Worm (Caenorhabditis elegans) whole organism, L1 larva: ENCODE results near the gene T09F5.1.
A peak's percentile ranks its signal among the peaks of the same experiment; 100 is the strongest.

Source experiments
- C34B4.2 ChIP-seq: sonication (generic microtip); optimal IDR thresholded peaks from 2 replicates; lab custom pipeline; 2017; ENCODE audit warnings: mild to moderate bottlenecking, missing genetic modification characterization, missing compliant biosample characterization
- Y116A8C.19 ChIP-seq: sonication (generic microtip); optimal IDR thresholded peaks from 2 replicates; lab custom pipeline; 2016; ENCODE audit warnings: missing compliant biosample characterization, missing genetic modification characterization, borderline replicate concordance
- aha-1 ChIP-seq: fragments of 150-350 bp; optimal IDR thresholded peaks from 2 replicates; lab custom pipeline; 2014; ENCODE audit warnings: missing biosample characterization, missing genetic modification characterization
- alr-1 ChIP-seq: fragments of 200-800 bp; sonication (Bioruptor generic); optimal IDR thresholded peaks from 2 replicates; lab custom pipeline; 2018; ENCODE audit warnings: borderline replicate concordance, mild to moderate bottlenecking, missing genetic modification characterization, missing compliant biosample characterization
- ama-1 ChIP-seq: fragments of 150-350 bp; optimal IDR thresholded peaks from 2 replicates; lab custom pipeline; 2014
- blmp-1 ChIP-seq: fragments of 150-350 bp; optimal IDR thresholded peaks from 2 replicates; lab custom pipeline; 2014; ENCODE audit warnings: missing biosample characterization, missing genetic modification characterization
- ceh-63 ChIP-seq: fragments of 200-800 bp; sonication (Bioruptor generic); optimal IDR thresholded peaks from 2 replicates; lab custom pipeline; 2018; ENCODE audit warnings: mild to moderate bottlenecking, missing genetic modification characterization, missing compliant biosample characterization
- ceh-82 ChIP-seq, 3 experiments: fragments of 150-350 bp in 1 of 3; sonication (generic microtip) in 2 of 3; optimal IDR thresholded peaks; 2 replicates each; lab custom pipeline; 2014 to 2017; ENCODE audit warnings: missing biosample characterization in 3 of 3, missing genetic modification characterization in 3 of 3
- ceh-90 ChIP-seq: sonication (generic microtip); optimal IDR thresholded peaks from 2 replicates; lab custom pipeline; 2016; ENCODE audit warnings: missing genetic modification characterization, missing compliant biosample characterization
- dpl-1 ChIP-seq, 3 experiments: fragments of 150-350 bp in 2 of 3; sonication (generic microtip) in 1 of 3; optimal IDR thresholded peaks; 2 replicates each; lab custom pipeline; 2014 to 2017; ENCODE audit warnings: missing biosample characterization in 3 of 3, missing genetic modification characterization in 3 of 3, missing genetic modification reagents in 3 of 3
- dsc-1 ChIP-seq: sonication (generic microtip); optimal IDR thresholded peaks from 2 replicates; lab custom pipeline; 2016; ENCODE audit warnings: mild to moderate bottlenecking, missing genetic modification characterization, missing compliant biosample characterization
- efl-1 ChIP-seq, 4 experiments: fragments of 150-350 bp; optimal IDR thresholded peaks in 3 of 4; peaks in 1 of 4; 1 replicate in 1 of 4; 2 replicates in 3 of 4; lab custom pipeline; 2014; ENCODE audit warnings: missing biosample characterization in 2 of 4, missing genetic modification characterization in 2 of 4, missing genetic modification reagents in 2 of 4
- egl-27 ChIP-seq, 2 experiments: fragments of 150-350 bp in 1 of 2; sonication (generic microtip); optimal IDR thresholded peaks; 3 replicates each; lab custom pipeline; 2017 to 2018; ENCODE audit warnings: missing biosample characterization in 2 of 2, missing genetic modification characterization in 2 of 2, missing genetic modification reagents in 2 of 2
- elt-2 ChIP-seq: sonication (generic microtip); optimal IDR thresholded peaks from 2 replicates; lab custom pipeline; 2016; ENCODE audit warnings: missing genetic modification characterization, mild to moderate bottlenecking, inconsistent platforms, missing compliant biosample characterization, missing genetic modification reagents
- ets-5 ChIP-seq: fragments of 200-800 bp; sonication (Bioruptor generic); IDR thresholded peaks from 2 replicates; pipeline ENCODE4 v1.3.6; 2022; ENCODE audit warnings: missing genetic modification characterization, missing compliant biosample characterization
- fkh-10 ChIP-seq: sonication (generic microtip); optimal IDR thresholded peaks from 2 replicates; lab custom pipeline; 2017; ENCODE audit warnings: missing biosample characterization, missing genetic modification reagents, missing genetic modification characterization
- fkh-4 ChIP-seq: sonication (generic microtip); optimal IDR thresholded peaks from 2 replicates; lab custom pipeline; 2016; ENCODE audit warnings: missing compliant biosample characterization, missing genetic modification characterization, borderline replicate concordance
- grh-1 ChIP-seq: fragments of 200-800 bp; sonication (Bioruptor generic); IDR thresholded peaks from 2 replicates; pipeline ENCODE4 v1.3.6; 2022; ENCODE audit warnings: missing genetic modification reagents, missing genetic modification characterization, missing compliant biosample characterization
- hlh-17 ChIP-seq: fragments of 200-800 bp; sonication (Bioruptor generic); optimal IDR thresholded peaks from 2 replicates; lab custom pipeline; 2018; ENCODE audit warnings: missing genetic modification characterization, mild to moderate bottlenecking, missing compliant biosample characterization, moderate library complexity, borderline replicate concordance
- hlh-4 ChIP-seq: sonication (generic microtip); optimal IDR thresholded peaks from 2 replicates; lab custom pipeline; 2016; ENCODE audit warnings: mild to moderate bottlenecking, missing genetic modification characterization, missing compliant biosample characterization
- isw-1 ChIP-seq: fragments of 200-800 bp; sonication (Bioruptor generic); IDR thresholded peaks from 2 replicates; pipeline ENCODE4 v1.3.6; 2022; ENCODE audit warnings: missing genetic modification characterization, missing compliant biosample characterization
- lin-14 ChIP-seq: fragments of 200-800 bp; sonication (Bioruptor generic); optimal IDR thresholded peaks from 2 replicates; lab custom pipeline; 2018; ENCODE audit warnings: mild to moderate bottlenecking, missing genetic modification characterization, moderate library complexity, missing compliant biosample characterization
- lin-15B ChIP-seq: fragments of 150-350 bp; sonication (generic microtip); optimal IDR thresholded peaks from 3 replicates; lab custom pipeline; 2014; ENCODE audit warnings: missing biosample characterization, missing genetic modification characterization
- mab-9 ChIP-seq: fragments of 200-800 bp; sonication (Bioruptor generic); IDR thresholded peaks from 2 replicates; pipeline ENCODE4 v1.3.6; 2022; ENCODE audit warnings: missing genetic modification reagents, missing genetic modification characterization, missing compliant biosample characterization
- mdl-1 ChIP-seq, 2 experiments: fragments of 150-350 bp; optimal IDR thresholded peaks; 2 replicates each; lab custom pipeline; 2014 to 2017; ENCODE audit warnings: missing biosample characterization in 2 of 2, missing genetic modification characterization in 2 of 2, inconsistent platforms in 1 of 2
- mep-1 ChIP-seq: fragments of 150-350 bp; optimal IDR thresholded peaks from 2 replicates; lab custom pipeline; 2014; ENCODE audit warnings: missing biosample characterization, missing genetic modification characterization
- nhr-11 ChIP-seq: fragments of 150-350 bp; optimal IDR thresholded peaks from 2 replicates; lab custom pipeline; 2014; ENCODE audit warnings: missing biosample characterization, missing genetic modification characterization
- nhr-12 ChIP-seq: sonication (generic microtip); optimal IDR thresholded peaks from 2 replicates; lab custom pipeline; 2017; ENCODE audit warnings: missing biosample characterization, missing genetic modification characterization
- nhr-19 ChIP-seq: fragments of 200-800 bp; sonication (Bioruptor generic); conservative IDR thresholded peaks from 2 replicates; pipeline ENCODE4 v1.3.6; 2022; ENCODE audit warnings: missing genetic modification characterization, missing compliant biosample characterization
- nhr-20 ChIP-seq: sonication (generic microtip); optimal IDR thresholded peaks from 2 replicates; lab custom pipeline; 2016; ENCODE audit warnings: mild to moderate bottlenecking, missing genetic modification characterization, missing compliant biosample characterization
- nhr-237 ChIP-seq: fragments of 150-350 bp; optimal IDR thresholded peaks from 2 replicates; lab custom pipeline; 2014; ENCODE audit warnings: missing biosample characterization, missing genetic modification characterization
- nhr-28 ChIP-seq: fragments of 150-350 bp; optimal IDR thresholded peaks from 2 replicates; lab custom pipeline; 2014; ENCODE audit warnings: missing biosample characterization, missing genetic modification characterization
- nhr-76 ChIP-seq: sonication (generic microtip); optimal IDR thresholded peaks from 2 replicates; lab custom pipeline; 2017; ENCODE audit warnings: missing biosample characterization, missing genetic modification characterization
- nhr-85 ChIP-seq: sonication (generic microtip); peaks from one replicate; lab custom pipeline; 2016; ENCODE audit warnings: missing genetic modification characterization, inconsistent platforms, missing compliant biosample characterization
- nhr-90 ChIP-seq: sonication (generic microtip); optimal IDR thresholded peaks from 2 replicates; lab custom pipeline; 2016; ENCODE audit warnings: mild to moderate bottlenecking, missing genetic modification characterization, missing compliant biosample characterization; ENCODE audit not compliant: poor library complexity
- pag-3 ChIP-seq: sonication (generic microtip); optimal IDR thresholded peaks from 2 replicates; lab custom pipeline; 2017; ENCODE audit warnings: missing genetic modification characterization, mild to moderate bottlenecking, missing compliant biosample characterization, antibody characterized with exemption, borderline replicate concordance; ENCODE audit not compliant: insufficient read depth
- pax-3 ChIP-seq: fragments of 200-800 bp; sonication (Bioruptor generic); optimal IDR thresholded peaks from 2 replicates; lab custom pipeline; 2018; ENCODE audit warnings: mild to moderate bottlenecking, missing genetic modification characterization, moderate library complexity, missing compliant biosample characterization
- pqm-1 ChIP-seq: sonication (generic microtip); optimal IDR thresholded peaks from 3 replicates; lab custom pipeline; 2017; ENCODE audit warnings: missing biosample characterization, missing genetic modification characterization
- rnt-1 ChIP-seq: sonication (generic microtip); optimal IDR thresholded peaks from 2 replicates; lab custom pipeline; 2016; ENCODE audit warnings: mild to moderate bottlenecking, missing genetic modification characterization, moderate library complexity, missing compliant biosample characterization
- snpc-4 ChIP-seq: fragments of 150-350 bp; optimal IDR thresholded peaks from 2 replicates; lab custom pipeline; 2014; ENCODE audit warnings: missing biosample characterization, missing genetic modification characterization
- snu-23 ChIP-seq: sonication (generic microtip); optimal IDR thresholded peaks from 2 replicates; lab custom pipeline; 2016; ENCODE audit warnings: missing genetic modification characterization, missing compliant biosample characterization
- sox-4 ChIP-seq: sonication (generic microtip); optimal IDR thresholded peaks from 2 replicates; lab custom pipeline; 2016; ENCODE audit warnings: missing genetic modification characterization, missing compliant biosample characterization
- sup-37 ChIP-seq: fragments of 200-800 bp; sonication (Bioruptor generic); optimal IDR thresholded peaks from 2 replicates; lab custom pipeline; 2018; ENCODE audit warnings: mild to moderate bottlenecking, missing genetic modification characterization, missing compliant biosample characterization
- swsn-7 ChIP-seq: sonication (generic microtip); optimal IDR thresholded peaks from 2 replicates; lab custom pipeline; 2016; ENCODE audit warnings: missing genetic modification characterization, missing compliant biosample characterization
- tbx-2 ChIP-seq: sonication (generic microtip); optimal IDR thresholded peaks from 2 replicates; lab custom pipeline; 2016; ENCODE audit warnings: missing genetic modification characterization, missing compliant biosample characterization
- unc-30 ChIP-seq: sonication (generic microtip); optimal IDR thresholded peaks from 2 replicates; lab custom pipeline; 2017; ENCODE audit warnings: missing biosample characterization, missing genetic modification characterization
- vab-15 ChIP-seq: sonication (generic microtip); optimal IDR thresholded peaks from 2 replicates; lab custom pipeline; 2017; ENCODE audit warnings: missing genotype, mild to moderate bottlenecking, missing genetic modification characterization, missing compliant biosample characterization
- zip-4 ChIP-seq: fragments of 200-800 bp; sonication (Bioruptor generic); optimal IDR thresholded peaks from 2 replicates; lab custom pipeline; 2018; ENCODE audit warnings: mild to moderate bottlenecking, missing genetic modification characterization, moderate library complexity, missing compliant biosample characterization
- ztf-11 ChIP-seq, 2 experiments: sonication (generic microtip); optimal IDR thresholded peaks; 2 replicates each; lab custom pipeline; 2016 to 2017; ENCODE audit warnings: missing genetic modification characterization in 2 of 2, missing biosample characterization in 1 of 2, missing compliant biosample characterization in 1 of 2

The T09F5.1 gene

DNA sequence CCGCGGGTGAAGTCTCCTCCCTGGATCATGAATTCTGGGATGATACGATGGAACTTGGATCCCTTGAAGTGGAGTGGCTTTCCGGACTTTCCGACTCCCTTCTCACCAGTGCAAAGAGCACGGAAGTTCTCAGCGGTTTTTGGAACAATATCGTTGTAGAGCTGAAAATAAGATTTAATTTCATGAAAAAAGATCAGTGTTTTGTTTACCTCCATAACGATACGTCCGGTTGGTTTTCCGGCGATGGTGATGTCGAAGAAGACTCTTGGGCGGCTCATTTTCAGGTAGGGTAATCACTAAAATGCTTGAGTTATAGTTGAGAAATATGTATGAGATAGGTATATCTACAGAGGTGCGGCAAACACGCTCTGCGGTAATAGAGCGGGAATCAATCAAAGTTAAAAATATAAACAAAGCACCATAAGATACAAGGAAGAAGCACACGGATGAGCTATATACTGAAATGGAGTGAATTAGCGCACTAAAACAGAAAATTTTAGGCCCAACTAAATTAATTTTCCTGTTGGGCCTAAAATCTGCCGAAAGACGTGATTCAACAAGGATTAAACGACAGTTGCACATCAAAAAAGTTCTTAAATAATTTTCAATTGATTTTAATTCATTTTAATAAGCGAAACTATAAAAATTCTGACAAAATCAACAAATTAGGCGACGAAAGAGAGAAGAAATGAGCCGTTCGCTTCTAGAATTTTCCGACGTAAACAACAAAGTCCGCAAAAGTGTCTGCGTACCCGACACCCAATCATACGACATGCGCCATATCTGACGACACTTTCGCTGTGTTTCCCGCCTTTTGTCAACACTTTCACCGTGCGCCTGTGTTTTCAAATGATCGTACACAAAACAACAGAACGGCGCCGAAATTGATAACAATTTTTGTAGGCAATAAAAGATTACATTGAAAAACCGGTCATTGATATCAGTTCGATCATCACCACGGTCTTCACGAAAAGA is 38.5 kb downstream of the T09F5.1 start, which contains the start of the genes cyn-7 and bath-36:
TSS of gene cyn-7 (minus strand) at position 296 of the 975 bp plus-strand sequence.
TSS of gene bath-36 (plus strand) at position 806 of the 975 bp plus-strand sequence.
- peak; percentile 90 for TF ChIP-seq swsn-7 (tag; lab: Kevin White, UChicago)
- peak in 1 of 2 experiments; percentile 71 for TF ChIP-seq mdl-1 (tag; optimal IDR thresholded peaks at IDR 0.05; lab: Kevin White, UChicago)
- peak; percentile 40 for TF ChIP-seq snpc-4 (tag; lab: Kevin White, UChicago)
- TF ChIP-seq hlh-4 (tag; lab: Kevin White, UChicago), result no peak
- peak; percentile 67 for TF ChIP-seq isw-1 (GFP tag; lab: Robert Waterston, UW)
- TF ChIP-seq vab-15 (tag; lab: Kevin White, UChicago), result no peak
- peak; percentile 58 to 76 (median 71) for TF ChIP-seq ceh-82 (tag; optimal IDR thresholded peaks at IDR 0.05; lab: Kevin White, UChicago)
- TF ChIP-seq mep-1 (tag; lab: Kevin White, UChicago), result peak; percentile 85
- TF ChIP-seq nhr-76 (tag; lab: Kevin White, UChicago), result no peak
- TF ChIP-seq nhr-11 (tag; lab: Kevin White, UChicago), result peak; percentile 31
- no peak for TF ChIP-seq pqm-1 (tag; lab: Kevin White, UChicago)
- no peak for TF ChIP-seq fkh-10
- TF ChIP-seq elt-2 (tag; lab: Kevin White, UChicago), result peak; percentile 74
- TF ChIP-seq tbx-2 (tag; lab: Kevin White, UChicago), result peak; percentile 83
- TF ChIP-seq Y116A8C.19 (tag; lab: Kevin White, UChicago), result no peak
- TF ChIP-seq fkh-4 (tag; lab: Kevin White, UChicago), result no peak
- no peak for TF ChIP-seq aha-1 (tag; lab: Kevin White, UChicago)
- TF ChIP-seq nhr-237 (tag; lab: Kevin White, UChicago), result no peak
- TF ChIP-seq egl-27 (tag; optimal IDR thresholded peaks at IDR 0.05; lab: Kevin White, UChicago), result no peak
- TF ChIP-seq nhr-20 (tag; lab: Kevin White, UChicago), result peak; percentile 92
- peak; percentile 42 for TF ChIP-seq zip-4 (GFP tag; lab: Kevin White, UChicago)
- peak; percentile 87 for TF ChIP-seq nhr-19
- peak; percentile 74 to 83 (median 82) for TF ChIP-seq dpl-1 (GFP tag; optimal IDR thresholded peaks at IDR 0.05; lab: Kevin White, UChicago)
- TF ChIP-seq C34B4.2 (tag; lab: Kevin White, UChicago), result no peak
- TF ChIP-seq pag-3 (tag; lab: Kevin White, UChicago), result peak; percentile 18
- peak in 1 of 2 experiments; percentile 44 for TF ChIP-seq ztf-11 (tag; optimal IDR thresholded peaks at IDR 0.05; lab: Kevin White, UChicago)
- TF ChIP-seq alr-1 (tag; lab: Kevin White, UChicago), result no peak
- peak; percentile 94 for TF ChIP-seq snu-23
- no peak for TF ChIP-seq ets-5 (GFP tag; lab: Robert Waterston, UW)
- TF ChIP-seq mab-9 (GFP tag; lab: Robert Waterston, UW), result no peak
- peak; percentile 77 for TF ChIP-seq dsc-1 (tag; lab: Kevin White, UChicago)
- TF ChIP-seq pax-3 (tag; lab: Kevin White, UChicago), result peak; percentile 71
- no peak for TF ChIP-seq unc-30 (tag; lab: Kevin White, UChicago)
- peak; percentile 75 to 84 for TF ChIP-seq efl-1 (optimal IDR thresholded peaks at IDR 0.05; lab: Kevin White, UChicago)
- peak; percentile 82 to 98 for TF ChIP-seq efl-1 (GFP tag; optimal IDR thresholded peaks at IDR 0.05 in 1 of 2; lab: Kevin White, UChicago)
- peak; percentile 69 for TF ChIP-seq grh-1
- TF ChIP-seq sup-37 (GFP tag; lab: Kevin White, UChicago), result no peak
- TF ChIP-seq blmp-1 (tag; lab: Kevin White, UChicago), result peak; percentile 98
- TF ChIP-seq lin-15B, result peak; percentile 58
- no peak for TF ChIP-seq ceh-90 (tag; lab: Kevin White, UChicago)
- no peak for TF ChIP-seq nhr-12
- TF ChIP-seq ceh-63 (GFP tag; lab: Kevin White, UChicago), result no peak
- no peak for TF ChIP-seq nhr-28 (tag; lab: Kevin White, UChicago)
- TF ChIP-seq nhr-90, result peak; percentile 87
- TF ChIP-seq sox-4 (tag; lab: Kevin White, UChicago), result peak; percentile 30
- no peak for TF ChIP-seq ama-1 (lab: Kevin White, UChicago)
- peak; percentile 93 for TF ChIP-seq nhr-85 (tag; lab: Kevin White, UChicago)
- peak; percentile 70 for TF ChIP-seq rnt-1
- TF ChIP-seq hlh-17, result no peak
- TF ChIP-seq lin-14 (GFP tag; lab: Kevin White, UChicago), result peak; percentile 93
